Worm (Caenorhabditis elegans): ENCODE results near the gene C06B8.3.
A peak's percentile ranks its signal among the peaks of the same experiment; 100 is the strongest.

The C06B8.3 gene

ce11 chrV:15511613-15512216 lies 27.3 kb upstream of the C06B8.3 start, which contains the start of gene rpl-38 (continued):
- TF ChIP-seq pha-4 (GFP tag; IDR thresholded peaks at IDR 0.05) (no peak), pha-4 (tag; optimal IDR thresholded peaks at IDR 0.05) (peak; percentile 80), set-16 (GFP tag; IDR thresholded peaks at IDR 0.05) (no peak), lin-29 (GFP tag; IDR thresholded peaks at IDR 0.05) (no peak), snpc-1.2 (GFP tag; IDR thresholded peaks at IDR 0.05) (peak; percentile 60), D1046.2 (GFP tag; IDR thresholded peaks at IDR 0.05) (peak; percentile 100), saeg-2 (GFP tag; IDR thresholded peaks at IDR 0.05) (no peak), hmg-1.1 (GFP tag; IDR thresholded peaks at IDR 0.05) (peak; percentile 60; the same call in 1 of the 2 replicates), unc-130 (GFP tag; optimal IDR thresholded peaks at IDR 0.05) (peak; percentile 7), mxl-3 (GFP tag; optimal IDR thresholded peaks at IDR 0.05) (no peak), gei-8 (GFP tag; optimal IDR thresholded peaks at IDR 0.05) (no peak), duxl-1 (tag; optimal IDR thresholded peaks at IDR 0.05; ENCODE audit: poor library complexity) (peak; percentile 65), F37D6.2 (tag; optimal IDR thresholded peaks at IDR 0.05) (peak; percentile 47), dve-1 (tag; optimal IDR thresholded peaks at IDR 0.05; ENCODE audit: insufficient read depth) (peak; percentile 70), daf-16 (GFP tag; optimal IDR thresholded peaks at IDR 0.05) (peak in 1 of 2 experiments; percentile 42), daf-16 (tag; optimal IDR thresholded peaks at IDR 0.05) (peak; percentile 47), vab-7 (GFP tag; IDR thresholded peaks at IDR 0.05) (peak; percentile 38; the same call in 1 of the 2 replicates), ceh-44 (GFP tag; IDR thresholded peaks at IDR 0.05) (peak; percentile 35; the same call in 1 of the 2 replicates), ztf-11 (tag; optimal IDR thresholded peaks at IDR 0.05) (no peak), nhr-76 (tag; optimal IDR thresholded peaks at IDR 0.05) (no peak), ceh-62 (tag; optimal IDR thresholded peaks at IDR 0.05) (no peak), Y48G9A.11 (GFP tag; IDR thresholded peaks at IDR 0.05) (no peak), arid-1 (GFP tag; conservative IDR thresholded peaks at IDR 0.05) (peak; percentile 70; the same call in 1 of the 2 replicates), lin-1 (GFP tag; IDR thresholded peaks at IDR 0.05) (no peak), daf-19 (GFP tag; conservative IDR thresholded peaks at IDR 0.05) (no peak)

- TF ChIP-seq arid-1 (GFP tag; conservative IDR thresholded peaks at IDR 0.05) (peak; percentile 81), hlh-11 (tag; optimal IDR thresholded peaks at IDR 0.05) (peak; percentile 41), nhr-42 (GFP tag; IDR thresholded peaks at IDR 0.05) (0 out of 2 replicates have a peak, but pooled peaks have one; percentile 44), Y48G9A.11 (GFP tag; IDR thresholded peaks at IDR 0.05) (0 out of 2 replicates have a peak, but pooled peaks have one; percentile 41), unc-130 (GFP tag; optimal IDR thresholded peaks at IDR 0.05) (peak; percentile 28), mes-2 (tag; optimal IDR thresholded peaks at IDR 0.05; ENCODE audit: poor library complexity, severe bottlenecking) (peak; percentile 83), nhr-28 (tag; optimal IDR thresholded peaks at IDR 0.05) (peak; percentile 16), spr-3 (GFP tag; optimal IDR thresholded peaks at IDR 0.05) (no peak), set-16 (GFP tag; IDR thresholded peaks at IDR 0.05) (peak; percentile 43; the same call in 1 of the 2 replicates), egl-43 (GFP tag; IDR thresholded peaks at IDR 0.05) (peak; percentile 81), madf-5 (GFP tag; IDR thresholded peaks at IDR 0.05) (0 out of 4 replicates have a peak, but pooled peaks of 1 of the 2 experiments have one; percentile 40), snpc-1.2 (GFP tag; IDR thresholded peaks at IDR 0.05) (peak; percentile 77), daf-16 (GFP tag; optimal IDR thresholded peaks at IDR 0.05) (peak; percentile 2 to 65), daf-16 (tag; optimal IDR thresholded peaks at IDR 0.05) (peak; percentile 44), ctbp-1 (GFP tag; IDR thresholded peaks at IDR 0.05) (peak; percentile 82), T26A8.4 (GFP tag; IDR thresholded peaks at IDR 0.05) (peak; percentile 75), nhr-102 (tag; optimal IDR thresholded peaks at IDR 0.05) (peak; percentile 26), fos-1 (tag; optimal IDR thresholded peaks at IDR 0.05) (no peak), vab-7 (GFP tag; IDR thresholded peaks at IDR 0.05) (peak; percentile 76), sdz-12 (GFP tag; optimal IDR thresholded peaks at IDR 0.05) (peak; percentile 54), dpl-1 (GFP tag; optimal IDR thresholded peaks at IDR 0.05) (peak; percentile 16), Y105C5A.15 (GFP tag; IDR thresholded peaks at IDR 0.05) (peak; percentile 13; the same call in 1 of the 2 replicates), tra-1 (GFP tag; IDR thresholded peaks at IDR 0.05) (peak; percentile 54; the same call in 1 of the 2 replicates), daf-19 (GFP tag; conservative IDR thresholded peaks at IDR 0.05) (no peak), D1046.2 (GFP tag; IDR thresholded peaks at IDR 0.05) (peak; percentile 85; the same call in 1 of the 2 replicates), dmd-6 (GFP tag; IDR thresholded peaks at IDR 0.05) (peak; percentile 67), ZK337.2 (GFP tag; IDR thresholded peaks at IDR 0.05) (peak; percentile 58; the same call in 1 of the 2 replicates), mep-1 (tag; optimal IDR thresholded peaks at IDR 0.05) (no peak), zfp-3 (GFP tag; conservative IDR thresholded peaks at IDR 0.05) (no peak), Y5F2A.4 (GFP tag; optimal IDR thresholded peaks at IDR 0.05) (peak; percentile 60), dmd-8 (GFP tag; IDR thresholded peaks at IDR 0.05) (peak; percentile 72), madf-9 (GFP tag; conservative IDR thresholded peaks at IDR 0.05) (0 out of 2 replicates have a peak, but pooled peaks have one; percentile 10)
Measured at ce11 chrV:15505068-15505467, 20.6 kb upstream of the C06B8.3 start.
